Worm (Caenorhabditis elegans) whole organism, L2 larva: ENCODE data around the gene C16D9.6.

Experiments
- C34F6.9 ChIP-seq: fragments of 150-350 bp; optimal IDR thresholded peaks from 2 replicates; lab custom pipeline; 2014; ENCODE audit warnings: missing biosample characterization, missing genetic modification characterization
- F13H6.1 ChIP-seq: sonication (generic microtip); optimal IDR thresholded peaks from 2 replicates; lab custom pipeline; 2016; ENCODE audit warnings: missing genetic modification characterization, missing compliant biosample characterization
- Y55F3AM.14 ChIP-seq: fragments of 200-800 bp; sonication (Bioruptor generic); optimal IDR thresholded peaks from 2 replicates; lab custom pipeline; 2018; ENCODE audit warnings: mild to moderate bottlenecking, missing genetic modification characterization, missing compliant biosample characterization
- ZK546.5 ChIP-seq: sonication (generic microtip); optimal IDR thresholded peaks from 2 replicates; lab custom pipeline; 2017; ENCODE audit warnings: missing biosample characterization, missing genetic modification characterization
- alr-1 ChIP-seq: fragments of 150-350 bp; optimal IDR thresholded peaks from 2 replicates; lab custom pipeline; 2014; ENCODE audit warnings: missing biosample characterization, missing genetic modification characterization
- aly-2 ChIP-seq: fragments of 150-350 bp; optimal IDR thresholded peaks from 2 replicates; lab custom pipeline; 2014; ENCODE audit warnings: missing biosample characterization, missing genetic modification characterization
- ama-1 ChIP-seq: fragments of 150-350 bp; optimal IDR thresholded peaks from 2 replicates; lab custom pipeline; 2018; ENCODE audit warnings: inconsistent platforms
- blmp-1 ChIP-seq: sonication (generic microtip); optimal IDR thresholded peaks from 2 replicates; lab custom pipeline; 2017; ENCODE audit warnings: missing genetic modification characterization, mild to moderate bottlenecking, missing compliant biosample characterization, antibody characterized with exemption, moderate library complexity; ENCODE audit not compliant: insufficient read depth
- ceh-16 ChIP-seq: fragments of 150-350 bp; optimal IDR thresholded peaks from 2 replicates; lab custom pipeline; 2014; ENCODE audit warnings: missing biosample characterization, missing genetic modification characterization
- ceh-82 ChIP-seq: fragments of 150-350 bp; optimal IDR thresholded peaks from 2 replicates; lab custom pipeline; 2014; ENCODE audit warnings: missing biosample characterization, missing genetic modification characterization
- crh-2 ChIP-seq: sonication (generic microtip); optimal IDR thresholded peaks from 2 replicates; lab custom pipeline; 2017; ENCODE audit warnings: missing biosample characterization, missing genetic modification characterization
- dmd-4 ChIP-seq: sonication (generic microtip); optimal IDR thresholded peaks from 2 replicates; lab custom pipeline; 2017; ENCODE audit warnings: missing biosample characterization, missing genetic modification characterization
- egl-27 ChIP-seq: sonication (generic microtip); optimal IDR thresholded peaks from 3 replicates; lab custom pipeline; 2017; ENCODE audit warnings: missing biosample characterization, missing genetic modification reagents, missing genetic modification characterization
- elt-1 ChIP-seq: fragments of 150-350 bp; optimal IDR thresholded peaks from 2 replicates; lab custom pipeline; 2014; ENCODE audit warnings: missing biosample characterization, missing genetic modification characterization
- elt-3 ChIP-seq: sonication (generic microtip); optimal IDR thresholded peaks from 2 replicates; lab custom pipeline; 2017; ENCODE audit warnings: missing biosample characterization, missing genetic modification characterization
- gmeb-1 ChIP-seq: fragments of 150-350 bp; optimal IDR thresholded peaks from 2 replicates; lab custom pipeline; 2014; ENCODE audit warnings: missing biosample characterization, missing genetic modification characterization
- lin-13 ChIP-seq: fragments of 150-350 bp; optimal IDR thresholded peaks from 2 replicates; lab custom pipeline; 2014; ENCODE audit warnings: missing biosample characterization, missing genetic modification reagents, missing genetic modification characterization
- lsy-2 ChIP-seq, 2 experiments: fragments of 150-350 bp in 1 of 2; sonication (generic microtip) in 1 of 2; optimal IDR thresholded peaks; 2 replicates each; lab custom pipeline; 2014 to 2017; ENCODE audit warnings: missing biosample characterization in 2 of 2, missing genetic modification characterization in 2 of 2
- mab-5 ChIP-seq: fragments of 150-350 bp; optimal IDR thresholded peaks from 2 replicates; lab custom pipeline; 2014; ENCODE audit warnings: missing biosample characterization, missing genetic modification characterization
- mbf-1 ChIP-seq: sonication (generic microtip); optimal IDR thresholded peaks from 2 replicates; lab custom pipeline; 2017; ENCODE audit warnings: missing biosample characterization, missing genetic modification characterization
- mdl-1 ChIP-seq, 2 experiments: fragments of 150-350 bp in 1 of 2; sonication (generic microtip) in 1 of 2; optimal IDR thresholded peaks; 2 replicates each; lab custom pipeline; 2017; ENCODE audit warnings: missing biosample characterization in 2 of 2, missing genetic modification characterization in 2 of 2
- nhr-10 ChIP-seq: sonication (generic microtip); optimal IDR thresholded peaks from 2 replicates; lab custom pipeline; 2017; ENCODE audit warnings: missing biosample characterization, missing genetic modification characterization
- nhr-11 ChIP-seq: fragments of 150-350 bp; optimal IDR thresholded peaks from 2 replicates; lab custom pipeline; 2014; ENCODE audit warnings: missing biosample characterization, missing genetic modification characterization
- nhr-129 ChIP-seq: fragments of 150-350 bp; optimal IDR thresholded peaks from 2 replicates; lab custom pipeline; 2014; ENCODE audit warnings: missing biosample characterization, missing genetic modification characterization
- nhr-21 ChIP-seq: fragments of 150-350 bp; optimal IDR thresholded peaks from 2 replicates; lab custom pipeline; 2014; ENCODE audit warnings: missing biosample characterization, missing genetic modification characterization
- nhr-23 ChIP-seq: fragments of 150-350 bp; optimal IDR thresholded peaks from 2 replicates; lab custom pipeline; 2014; ENCODE audit warnings: missing biosample characterization, missing genetic modification reagents, missing genetic modification characterization
- nhr-237 ChIP-seq: fragments of 150-350 bp; optimal IDR thresholded peaks from 2 replicates; lab custom pipeline; 2014; ENCODE audit warnings: missing biosample characterization, missing genetic modification characterization
- nhr-25 ChIP-seq: fragments of 150-350 bp; sonication (generic microtip); optimal IDR thresholded peaks from 3 replicates; lab custom pipeline; 2014; ENCODE audit warnings: missing biosample characterization, missing genetic modification characterization
- nhr-6 ChIP-seq: fragments of 150-350 bp; optimal IDR thresholded peaks from 2 replicates; lab custom pipeline; 2014; ENCODE audit warnings: missing biosample characterization, missing genetic modification characterization
- sem-4 ChIP-seq: fragments of 150-350 bp; optimal IDR thresholded peaks from 2 replicates; lab custom pipeline; 2014; ENCODE audit warnings: missing biosample characterization, missing genetic modification reagents, missing genetic modification characterization
- sma-9 ChIP-seq, 2 experiments: fragments of 150-350 bp in 1 of 2; sonication (generic microtip) in 1 of 2; optimal IDR thresholded peaks; 2 replicates each; lab custom pipeline; 2014 to 2016; ENCODE audit warnings: missing genetic modification characterization in 2 of 2, mild to moderate bottlenecking in 1 of 2, missing biosample characterization in 1 of 2, missing compliant biosample characterization in 1 of 2, missing genetic modification reagents in 1 of 2, moderate library complexity in 1 of 2
- snpc-4 ChIP-seq: fragments of 150-350 bp; optimal IDR thresholded peaks from 2 replicates; lab custom pipeline; 2014; ENCODE audit warnings: missing biosample characterization, missing genetic modification characterization
- unc-55 ChIP-seq: fragments of 150-350 bp; sonication (generic microtip); optimal IDR thresholded peaks from 3 replicates; lab custom pipeline; 2014; ENCODE audit warnings: missing biosample characterization, missing genetic modification reagents, missing genetic modification characterization
- unc-62 ChIP-seq: fragments of 150-350 bp; optimal IDR thresholded peaks from 2 replicates; lab custom pipeline; 2014; ENCODE audit warnings: missing biosample characterization, missing genetic modification reagents, missing genetic modification characterization
- zag-1 ChIP-seq: fragments of 150-350 bp; optimal IDR thresholded peaks from 2 replicates; lab custom pipeline; 2014; ENCODE audit warnings: missing biosample characterization, missing genetic modification characterization
- ztf-11 ChIP-seq: sonication (generic microtip); optimal IDR thresholded peaks from 2 replicates; lab custom pipeline; 2017; ENCODE audit warnings: missing biosample characterization, missing genetic modification characterization

The C16D9.6 gene

ce11 chrV:8228712-8229119 lies 21.4 kb downstream of the C16D9.6 start (continued):
- TF ChIP-seq mbf-1 (no peak), unc-55 (no peak), nhr-10 (tag; lab: Kevin White, UChicago) (peak; percentile 29)

- TF ChIP-seq mab-5 (tag; lab: Kevin White, UChicago) (no peak), F13H6.1 (no peak), nhr-25 (tag; lab: Kevin White, UChicago) (no peak), dmd-4 (no peak), ceh-16 (tag; lab: Kevin White, UChicago) (no peak), zag-1 (tag; lab: Kevin White, UChicago) (no peak), nhr-6 (tag; lab: Kevin White, UChicago) (no peak), ztf-11 (tag; lab: Kevin White, UChicago) (no peak), nhr-11 (tag; lab: Kevin White, UChicago) (no peak), sem-4 (tag; lab: Kevin White, UChicago) (no peak)
These were observed 23.3 kb downstream of the C16D9.6 start, which contains the start of gene K07C11.10 for ce11 chrV:8226812-8227211. TSS of gene K07C11.10 (minus strand) at chrV:8226912.

ce11 chrV:8224634-8225033 lies 25.5 kb downstream of the C16D9.6 start, which contains the start of gene pax-1:
TSS of gene pax-1 (plus strand) at chrV:8224934.
- TF ChIP-seq elt-1 (no peak), lin-13 (no peak), ceh-16 (tag; lab: Kevin White, UChicago) (no peak), crh-2 (tag; lab: Kevin White, UChicago) (no peak), lsy-2 (tag; optimal IDR thresholded peaks at IDR 0.05; lab: Kevin White, UChicago) (no peak), sma-9 (GFP tag; optimal IDR thresholded peaks at IDR 0.05; lab: Kevin White, UChicago) (no peak), sma-9 (tag; optimal IDR thresholded peaks at IDR 0.05; lab: Kevin White, UChicago) (no peak), dmd-4 (no peak), zag-1 (tag; lab: Kevin White, UChicago) (no peak), unc-62 (GFP tag; lab: Kevin White, UChicago) (no peak), egl-27 (tag; lab: Kevin White, UChicago) (no peak), ztf-11 (tag; lab: Kevin White, UChicago) (no peak), ceh-82 (no peak), nhr-21 (no peak), aly-2 (tag; lab: Kevin White, UChicago) (no peak)

ce11 chrV:8223417-8223816 lies 26.7 kb downstream of the C16D9.6 start:
- TF ChIP-seq nhr-6 (tag; lab: Kevin White, UChicago) = no peak
- TF ChIP-seq nhr-11 (tag; lab: Kevin White, UChicago) = no peak
- TF ChIP-seq ZK546.5 (tag; lab: Kevin White, UChicago) = no peak
- no peak for TF ChIP-seq alr-1 (tag; lab: Kevin White, UChicago)
- no peak for TF ChIP-seq gmeb-1 (tag; lab: Kevin White, UChicago)
- no peak for TF ChIP-seq blmp-1 (tag; lab: Kevin White, UChicago)
- TF ChIP-seq mbf-1 = no peak
- no peak for TF ChIP-seq nhr-10 (tag; lab: Kevin White, UChicago)
- no peak for TF ChIP-seq ztf-11 (tag; lab: Kevin White, UChicago)

- TF ChIP-seq unc-55 (peak; percentile 34), C34F6.9 (tag; lab: Kevin White, UChicago) (peak; percentile 48), ceh-16 (tag; lab: Kevin White, UChicago) (no peak), gmeb-1 (tag; lab: Kevin White, UChicago) (peak; percentile 53), crh-2 (tag; lab: Kevin White, UChicago) (peak; percentile 88), nhr-129 (peak; percentile 44), elt-3 (tag; lab: Kevin White, UChicago) (no peak), zag-1 (tag; lab: Kevin White, UChicago) (no peak), lsy-2 (tag; optimal IDR thresholded peaks at IDR 0.05; lab: Kevin White, UChicago) (peak in 1 of 2 experiments; percentile 41), snpc-4 (peak; percentile 11), nhr-10 (tag; lab: Kevin White, UChicago) (no peak)
These were observed 29.0 kb downstream of the C16D9.6 start, which contains the start of the genes cogc-6 and air-1 for ce11 chrV:8221083-8221538. TSS of gene cogc-6 (minus strand) at chrV:8221316. TSS of gene air-1 (plus strand) at chrV:8221488.

- no peak for TF ChIP-seq F13H6.1
- no peak for TF ChIP-seq zag-1 (tag; lab: Kevin White, UChicago)
- TF ChIP-seq ZK546.5 (tag; lab: Kevin White, UChicago) = no peak
- TF ChIP-seq nhr-129 = no peak
- TF ChIP-seq sma-9 (GFP tag; optimal IDR thresholded peaks at IDR 0.05; lab: Kevin White, UChicago) = no peak
- no peak for TF ChIP-seq sma-9 (tag; optimal IDR thresholded peaks at IDR 0.05; lab: Kevin White, UChicago)
- no peak for TF ChIP-seq mdl-1 (tag; optimal IDR thresholded peaks at IDR 0.05; lab: Kevin White, UChicago)
- no peak for TF ChIP-seq Y55F3AM.14 (GFP tag; lab: Kevin White, UChicago)
- no peak for TF ChIP-seq lsy-2 (tag; optimal IDR thresholded peaks at IDR 0.05; lab: Kevin White, UChicago)
- TF ChIP-seq mab-5 (tag; lab: Kevin White, UChicago) = no peak
- TF ChIP-seq nhr-23 (tag; lab: Kevin White, UChicago) = no peak
- no peak for TF ChIP-seq ztf-11 (tag; lab: Kevin White, UChicago)
- no peak for TF ChIP-seq gmeb-1 (tag; lab: Kevin White, UChicago)
- TF ChIP-seq ama-1 = no peak
- TF ChIP-seq lin-13 = no peak
- TF ChIP-seq crh-2 (tag; lab: Kevin White, UChicago) = no peak
- no peak for TF ChIP-seq nhr-237 (tag; lab: Kevin White, UChicago)
These were observed 30.6 kb downstream of the C16D9.6 start for ce11 chrV:8219550-8219949.
